Fruit fly (Drosophila melanogaster): ENCODE data around the gene obst-H.
A peak's percentile ranks its signal among the peaks of the same experiment; 100 is the strongest.

Gene obst-H

dm6 chr3L:15498745-15499144, 30.3 kb downstream of the obst-H start, which contains the start of gene CG7275 (continued):
- TF ChIP-seq CG11695 (GFP tag; IDR thresholded peaks at IDR 0.05) (no peak), CG11456 (GFP tag; IDR thresholded peaks at IDR 0.05) (no peak), E2f2 (GFP tag; IDR thresholded peaks at IDR 0.05) (peak; percentile 98), CG9609 (GFP tag; optimal IDR thresholded peaks at IDR 0.05) (no peak), Atf6 (GFP tag; IDR thresholded peaks at IDR 0.05) (no peak), D19B (GFP tag; optimal IDR thresholded peaks at IDR 0.05) (no peak), gce (GFP tag; IDR thresholded peaks at IDR 0.05) (no peak), dm (GFP tag; optimal IDR thresholded peaks at IDR 0.05) (peak; percentile 95), CG16815 (GFP tag; optimal IDR thresholded peaks at IDR 0.05) (no peak), fu2 (GFP tag; optimal IDR thresholded peaks at IDR 0.05) (no peak), CG4854 (GFP tag; optimal IDR thresholded peaks at IDR 0.05) (no peak), CG1647 (GFP tag; optimal IDR thresholded peaks at IDR 0.05) (no peak), bbx (GFP tag; IDR thresholded peaks at IDR 0.05; ENCODE audit: partially characterized antibody) (peak; percentile 52; the same call in 1 of the 2 replicates), Lpt (GFP tag; optimal IDR thresholded peaks at IDR 0.05) (no peak), Trl (optimal IDR thresholded peaks at IDR 0.05) (no peak), Trl (GFP tag; optimal IDR thresholded peaks at IDR 0.05) (no peak), zen (tag; optimal IDR thresholded peaks at IDR 0.05) (no peak), tll (GFP tag; optimal IDR thresholded peaks at IDR 0.05) (no peak), CG12155 (GFP tag; optimal IDR thresholded peaks at IDR 0.05) (no peak), CG6765 (GFP tag; optimal IDR thresholded peaks at IDR 0.05) (no peak), chinmo (GFP tag; IDR thresholded peaks at IDR 0.05; ENCODE audit: partially characterized antibody) (no peak), trem (tag; optimal IDR thresholded peaks at IDR 0.05) (peak; percentile 60), Chrac-16 (GFP tag; optimal IDR thresholded peaks at IDR 0.05) (no peak), CG7963 (GFP tag; IDR thresholded peaks at IDR 0.05; ENCODE audit: partially characterized antibody) (no peak), kay (GFP tag; optimal IDR thresholded peaks at IDR 0.05) (no peak), ems (GFP tag; optimal IDR thresholded peaks at IDR 0.05) (no peak), stwl (tag; optimal IDR thresholded peaks at IDR 0.05) (peak; percentile 92), CG8478 (optimal IDR thresholded peaks at IDR 0.05) (no peak), Dip3 (GFP tag; optimal IDR thresholded peaks at IDR 0.05) (no peak), CG43689 (GFP tag; IDR thresholded peaks at IDR 0.05) (no peak), CG10543 (GFP tag; optimal IDR thresholded peaks at IDR 0.05) (no peak), CG6791 (GFP tag; IDR thresholded peaks at IDR 0.05; ENCODE audit: partially characterized antibody) (peak; percentile 57; the same call in 1 of the 3 replicates), CG8290 (GFP tag; optimal IDR thresholded peaks at IDR 0.05) (no peak), CG8290 (tag; optimal IDR thresholded peaks at IDR 0.05) (peak in 1 of 2 experiments; percentile 47), sima (GFP tag; optimal IDR thresholded peaks at IDR 0.05) (no peak), amos (GFP tag; IDR thresholded peaks at IDR 0.05; ENCODE audit: partially characterized antibody) (peak; percentile 55; the same call in 1 of the 2 replicates), Gsc (GFP tag; IDR thresholded peaks at IDR 0.05) (no peak), pfk (GFP tag; optimal IDR thresholded peaks at IDR 0.05) (no peak), CG34422 (GFP tag; IDR thresholded peaks at IDR 0.05) (peak; percentile 53; the same call in 1 of the 3 replicates), CG12391 (tag; optimal IDR thresholded peaks at IDR 0.05) (peak; percentile 5), CG3281 (GFP tag; optimal IDR thresholded peaks at IDR 0.05) (peak; percentile 28), shn (GFP tag; optimal IDR thresholded peaks at IDR 0.05) (no peak), CG4424 (GFP tag; optimal IDR thresholded peaks at IDR 0.05) (no peak), CG6654 (GFP tag; optimal IDR thresholded peaks at IDR 0.05) (no peak), CG17361 (GFP tag; IDR thresholded peaks at IDR 0.05) (no peak), CG30403 (GFP tag; optimal IDR thresholded peaks at IDR 0.05) (no peak), unpg (GFP tag; optimal IDR thresholded peaks at IDR 0.05) (no peak), jumu (GFP tag; optimal IDR thresholded peaks at IDR 0.05) (no peak), CG12942 (GFP tag; optimal IDR thresholded peaks at IDR 0.05) (no peak), CG9932 (GFP tag; IDR thresholded peaks at IDR 0.05) (no peak), run (tag; optimal IDR thresholded peaks at IDR 0.05) (no peak), NC2α (GFP tag; optimal IDR thresholded peaks at IDR 0.05) (no peak), vvl (GFP tag; IDR thresholded peaks at IDR 0.05) (peak; percentile 56; the same call in 1 of the 2 replicates)

All from whole organism, embryonic.